Fruit fly (Drosophila melanogaster) whole organism, embryonic: ENCODE results near the gene CG43163.
A peak's percentile ranks its signal among the peaks of the same experiment; 100 is the strongest.

Experiments
- BtbVII ChIP-seq: fragments of 200-800 bp; sonication (Bioruptor generic); optimal IDR thresholded peaks from 3 replicates; lab custom pipeline; 2017; ENCODE audit warnings: missing biosample characterization, mild to moderate bottlenecking, missing genetic modification characterization
- Bteb2 ChIP-seq: fragments of 200-800 bp; sonication (Bioruptor generic); optimal IDR thresholded peaks from 2 replicates; lab custom pipeline; 2016; ENCODE audit warnings: missing biosample characterization, missing genetic modification characterization
- C15 ChIP-seq: fragments of 200-800 bp; sonication (Bioruptor generic); IDR thresholded peaks from 3 replicates; pipeline ENCODE4 v1.3.6; 2022; ENCODE audit warnings: missing biosample characterization, missing genetic modification characterization
- CG10147 ChIP-seq: fragments of 200-800 bp; sonication (Bioruptor generic); optimal IDR thresholded peaks from 2 replicates; lab custom pipeline; 2019; ENCODE audit warnings: missing biosample characterization, mild to moderate bottlenecking, missing genetic modification characterization, moderate library complexity
- CG10959 ChIP-seq: fragments of 200-800 bp; sonication (Bioruptor generic); IDR thresholded peaks from 2 replicates; pipeline ENCODE4 v1.3.6; 2022; ENCODE audit warnings: missing biosample characterization, missing genetic modification characterization
- CG11560 ChIP-seq: fragments of 200-800 bp; sonication (Bioruptor generic); IDR thresholded peaks from 3 replicates; pipeline ENCODE4 v1.3.6; 2022; ENCODE audit warnings: missing biosample characterization, missing genetic modification characterization
- CG12942 ChIP-seq: fragments of 200-800 bp; sonication (Bioruptor generic); optimal IDR thresholded peaks from 3 replicates; lab custom pipeline; 2016; ENCODE audit warnings: missing biosample characterization, missing genetic modification characterization
- CG15696 ChIP-seq: fragments of 200-800 bp; sonication (Bioruptor generic); optimal IDR thresholded peaks from 2 replicates; lab custom pipeline; 2019; ENCODE audit warnings: missing biosample characterization, mild to moderate bottlenecking, missing genetic modification characterization, moderate library complexity
- CG1647 ChIP-seq: fragments of 200-800 bp; sonication (Bioruptor generic); optimal IDR thresholded peaks from 3 replicates; lab custom pipeline; 2016; ENCODE audit warnings: missing biosample characterization, missing genetic modification characterization
- CG3838 ChIP-seq: fragments of 200-800 bp; sonication (Bioruptor generic); optimal IDR thresholded peaks from 3 replicates; lab custom pipeline; 2016; ENCODE audit warnings: missing biosample characterization, missing genetic modification characterization
- CG5953 ChIP-seq: fragments of 200-800 bp; sonication (Bioruptor generic); IDR thresholded peaks from 2 replicates; pipeline ENCODE4 v1.3.6; 2022; ENCODE audit warnings: missing biosample characterization, missing genetic modification characterization
- CG6272 ChIP-seq: fragments of 200-800 bp; sonication (Bioruptor generic); IDR thresholded peaks from 2 replicates; pipeline ENCODE4 v1.3.6; 2022; ENCODE audit warnings: missing biosample characterization, missing genetic modification characterization
- CG6689 ChIP-seq: fragments of 200-800 bp; sonication (Bioruptor generic); IDR thresholded peaks from 2 replicates; pipeline ENCODE4 v1.3.6; 2022; ENCODE audit warnings: missing biosample characterization, missing genetic modification characterization
- CG7372 ChIP-seq: fragments of 200-800 bp; sonication (Bioruptor generic); IDR thresholded peaks from 2 replicates; pipeline ENCODE4 v1.3.6; 2022; ENCODE audit warnings: missing biosample characterization, missing genetic modification characterization
- CG8089 ChIP-seq: fragments of 200-800 bp; sonication (Bioruptor generic); optimal IDR thresholded peaks from 3 replicates; lab custom pipeline; 2016; ENCODE audit warnings: missing biosample characterization, missing genetic modification characterization
- CG8290 ChIP-seq, 3 experiments: fragments of 200-800 bp; sonication (Bioruptor generic); optimal IDR thresholded peaks; 2 replicates each; lab custom pipeline; 2016 to 2019; ENCODE audit warnings: missing biosample characterization in 3 of 3, missing genetic modification characterization in 3 of 3, mild to moderate bottlenecking in 2 of 3, moderate library complexity in 1 of 3
- CG9932 ChIP-seq: fragments of 200-800 bp; sonication (Bioruptor generic); IDR thresholded peaks from 2 replicates; pipeline ENCODE4 v1.3.6; 2022; ENCODE audit warnings: missing biosample characterization, missing genetic modification characterization
- CoRest ChIP-seq: fragments of 200-800 bp; sonication (Bioruptor generic); optimal IDR thresholded peaks from 3 replicates; lab custom pipeline; 2018; ENCODE audit warnings: missing biosample characterization, mild to moderate bottlenecking, missing genetic modification characterization, moderate library complexity
- Dad ChIP-seq: fragments of 200-800 bp; sonication (Bioruptor generic); optimal IDR thresholded peaks from 3 replicates; lab custom pipeline; 2016; ENCODE audit warnings: missing biosample characterization, missing genetic modification characterization
- Dll ChIP-seq: fragments of 200-800 bp; sonication (Bioruptor generic); IDR thresholded peaks from 4 replicates; pipeline ENCODE4 v1.3.6; 2022; ENCODE audit warnings: missing biosample characterization, missing genetic modification characterization; ENCODE audit not compliant: partially characterized antibody
- H15 ChIP-seq: fragments of 200-800 bp; sonication (Bioruptor generic); IDR thresholded peaks from 3 replicates; pipeline ENCODE4 v1.3.6; 2022; ENCODE audit warnings: missing biosample characterization, missing genetic modification characterization
- HHEX ChIP-seq: fragments of 200-800 bp; sonication (Bioruptor generic); optimal IDR thresholded peaks from 3 replicates; lab custom pipeline; 2017; ENCODE audit warnings: missing biosample characterization, mild to moderate bottlenecking, missing genetic modification characterization, missing genetic modification reagents
- HLH4C ChIP-seq: fragments of 200-800 bp; sonication (Bioruptor generic); IDR thresholded peaks from 3 replicates; pipeline ENCODE4 v1.3.6; 2022; ENCODE audit warnings: missing biosample characterization, missing genetic modification characterization; ENCODE audit not compliant: partially characterized antibody
- Hr78 ChIP-seq, 2 experiments: fragments of 200-800 bp in 1 of 2; fragments of >200 bp in 1 of 2; sonication (Bioruptor generic) in 1 of 2; optimal IDR thresholded peaks; 2 replicates each; lab custom pipeline; 2017 to 2019; ENCODE audit warnings: missing biosample characterization in 2 of 2, missing genetic modification characterization in 2 of 2, mild to moderate bottlenecking in 1 of 2, moderate library complexity in 1 of 2
- Hsf ChIP-seq: fragments of 200-800 bp; sonication (Bioruptor generic); optimal IDR thresholded peaks from 3 replicates; lab custom pipeline; 2016; ENCODE audit warnings: missing biosample characterization, missing genetic modification characterization
- MESR4 ChIP-seq: fragments of 200-800 bp; sonication (Bioruptor generic); optimal IDR thresholded peaks from 2 replicates; lab custom pipeline; 2018; ENCODE audit warnings: missing biosample characterization, mild to moderate bottlenecking, missing genetic modification characterization, moderate library complexity
- NFAT ChIP-seq: fragments of 200-800 bp; sonication (Bioruptor generic); IDR thresholded peaks from 2 replicates; pipeline ENCODE4 v1.3.6; 2022; ENCODE audit warnings: missing biosample characterization, missing genetic modification characterization
- Neu2 ChIP-seq: fragments of 200-800 bp; sonication (Bioruptor generic); optimal IDR thresholded peaks from 3 replicates; lab custom pipeline; 2016; ENCODE audit warnings: missing biosample characterization, missing genetic modification characterization, borderline replicate concordance
- Side ChIP-seq: fragments of 200-800 bp; sonication (Bioruptor generic); optimal IDR thresholded peaks from 2 replicates; lab custom pipeline; 2016; ENCODE audit warnings: missing biosample characterization, missing genetic modification characterization
- TFAM ChIP-seq: fragments of 200-800 bp; sonication (Bioruptor generic); optimal IDR thresholded peaks from 2 replicates; lab custom pipeline; 2017; ENCODE audit warnings: missing biosample characterization, missing genetic modification characterization, inconsistent platforms
- Trl ChIP-seq, 3 experiments: fragments of >200 bp in 2 of 3; fragments of 200-800 bp in 1 of 3; sonication (Bioruptor generic) in 1 of 3; optimal IDR thresholded peaks; 2 replicates in 1 of 3; 3 replicates in 2 of 3; lab custom pipeline; 2016 to 2017; ENCODE audit warnings: missing biosample characterization in 1 of 3, missing genetic modification characterization in 1 of 3
- ac ChIP-seq: fragments of 200-800 bp; sonication (Bioruptor generic); optimal IDR thresholded peaks from 3 replicates; lab custom pipeline; 2017; ENCODE audit warnings: missing biosample characterization, mild to moderate bottlenecking, missing genetic modification characterization
- ash1 ChIP-seq: fragments of 200-800 bp; sonication (Bioruptor generic); optimal IDR thresholded peaks from 2 replicates; lab custom pipeline; 2018; ENCODE audit warnings: missing biosample characterization, mild to moderate bottlenecking, missing genetic modification characterization
- croc ChIP-seq: fragments of 200-800 bp; sonication (Bioruptor generic); conservative IDR thresholded peaks from 3 replicates; pipeline ENCODE4 v1.3.6; 2022; ENCODE audit warnings: missing biosample characterization, missing genetic modification characterization
- disco-r ChIP-seq: fragments of 200-800 bp; sonication (Bioruptor generic); optimal IDR thresholded peaks from 2 replicates; lab custom pipeline; 2016; ENCODE audit warnings: missing biosample characterization, missing genetic modification characterization
- dm ChIP-seq: fragments of 200-800 bp; sonication (Bioruptor generic); optimal IDR thresholded peaks from 3 replicates; lab custom pipeline; 2016; ENCODE audit warnings: missing biosample characterization, missing genetic modification characterization
- dpn ChIP-seq, 2 experiments: fragments of 200-800 bp; sonication (Bioruptor generic); optimal IDR thresholded peaks; 3 replicates each; lab custom pipeline; 2016; ENCODE audit warnings: missing biosample characterization in 2 of 2, missing genetic modification characterization in 2 of 2
- ewg ChIP-seq: fragments of 200-800 bp; sonication (Bioruptor generic); optimal IDR thresholded peaks from 3 replicates; lab custom pipeline; 2017; ENCODE audit warnings: mild to moderate bottlenecking, missing biosample characterization, missing genetic modification reagents, missing genetic modification characterization
- gfzf ChIP-seq: fragments of 200-800 bp; sonication (Bioruptor generic); optimal IDR thresholded peaks from 2 replicates; lab custom pipeline; 2016; ENCODE audit warnings: missing biosample characterization, mild to moderate bottlenecking, missing genetic modification characterization, moderate library complexity
- hbn ChIP-seq: fragments of 200-800 bp; sonication (Bioruptor generic); IDR thresholded peaks from 2 replicates; pipeline ENCODE4 v1.3.6; 2022; ENCODE audit warnings: missing biosample characterization, missing genetic modification characterization; ENCODE audit not compliant: partially characterized antibody
- klu ChIP-seq: fragments of 200-800 bp; sonication (Bioruptor generic); IDR thresholded peaks from 2 replicates; pipeline ENCODE4 v1.3.6; 2022; ENCODE audit warnings: missing biosample characterization, missing genetic modification characterization
- nerfin-2 ChIP-seq: fragments of 200-800 bp; sonication (Bioruptor generic); IDR thresholded peaks from 2 replicates; pipeline ENCODE4 v1.3.6; 2022; ENCODE audit warnings: missing biosample characterization, missing genetic modification characterization; ENCODE audit not compliant: partially characterized antibody
- otp ChIP-seq: fragments of 200-800 bp; sonication (Bioruptor generic); IDR thresholded peaks from 3 replicates; pipeline ENCODE4, ENCODE4 v1.3.6; 2022; ENCODE audit warnings: missing biosample characterization, missing genetic modification characterization
- pfk ChIP-seq: fragments of 200-800 bp; sonication (Bioruptor generic); optimal IDR thresholded peaks from 2 replicates; lab custom pipeline; 2018; ENCODE audit warnings: missing biosample characterization, mild to moderate bottlenecking, missing genetic modification characterization, moderate library complexity
- pzg ChIP-seq: fragments of 200-800 bp; sonication (Bioruptor generic); optimal IDR thresholded peaks from 3 replicates; lab custom pipeline; 2018; ENCODE audit warnings: missing biosample characterization, mild to moderate bottlenecking, missing genetic modification characterization, moderate library complexity
- rib ChIP-seq: fragments of 200-800 bp; sonication (Bioruptor generic); IDR thresholded peaks from 2 replicates; pipeline ENCODE4 v1.3.6; 2022; ENCODE audit warnings: missing biosample characterization, missing genetic modification characterization
- sens ChIP-seq: fragments of 200-800 bp; sonication (Bioruptor generic); peaks from one replicate; lab custom pipeline; 2016; ENCODE audit warnings: missing biosample characterization, missing genetic modification characterization
- shn ChIP-seq: fragments of 200-800 bp; sonication (Bioruptor generic); optimal IDR thresholded peaks from 3 replicates; lab custom pipeline; 2016; ENCODE audit warnings: missing biosample characterization, missing genetic modification characterization
- slp2 ChIP-seq: fragments of 200-800 bp; sonication (Bioruptor generic); optimal IDR thresholded peaks from 2 replicates; lab custom pipeline; 2016; ENCODE audit warnings: missing biosample characterization, missing genetic modification characterization
- sug ChIP-seq: fragments of 200-800 bp; optimal IDR thresholded peaks from 2 replicates; lab custom pipeline; 2019; ENCODE audit warnings: missing biosample characterization, mild to moderate bottlenecking, missing genetic modification characterization, moderate library complexity
- tx ChIP-seq: fragments of 200-800 bp; sonication (Bioruptor generic); optimal IDR thresholded peaks from 2 replicates; lab custom pipeline; 2016; ENCODE audit warnings: missing biosample characterization, missing genetic modification characterization

CG43163 gene

DNA sequence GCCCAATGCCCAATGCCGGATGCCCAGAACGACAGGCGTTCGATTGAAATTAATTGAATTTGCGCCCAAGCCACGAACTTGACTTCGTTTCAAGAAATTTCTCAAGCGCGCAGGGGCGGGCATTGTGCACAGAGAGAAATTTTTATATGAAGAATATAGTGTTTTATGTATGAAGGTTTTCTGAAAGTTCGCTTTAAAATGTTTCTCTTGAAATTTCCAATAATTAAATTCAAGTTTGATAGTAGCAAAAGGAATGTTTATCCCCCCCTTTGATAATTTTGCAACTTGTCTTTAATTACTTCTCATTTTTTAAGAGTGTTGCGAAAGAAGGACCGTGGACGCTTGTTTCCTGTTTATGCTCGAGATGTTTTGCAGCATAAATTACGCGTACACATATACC, 36.9 kb upstream of the CG43163 start (continued):
- TF ChIP-seq MESR4 (GFP tag; lab: Kevin White, UChicago) (no peak), nerfin-2 (GFP tag; lab: Robert Waterston, UW) (no peak), dpn (GFP tag; optimal IDR thresholded peaks at IDR 0.05; lab: Kevin White, UChicago) (peak in 1 of 2 experiments; percentile 0), pzg (GFP tag; lab: Kevin White, UChicago) (no peak), shn (GFP tag; lab: Kevin White, UChicago) (no peak), Trl (optimal IDR thresholded peaks at IDR 0.05; lab: Kevin White, UChicago) (no peak), Trl (GFP tag; optimal IDR thresholded peaks at IDR 0.05; lab: Kevin White, UChicago) (no peak), pfk (GFP tag; lab: Kevin White, UChicago) (no peak), CG9932 (no peak), rib (GFP tag; lab: Robert Waterston, UW) (no peak), Dad (GFP tag; lab: Kevin White, UChicago) (no peak), klu (no peak), sens (GFP tag; lab: Kevin White, UChicago) (peak; percentile 86), BtbVII (GFP tag; lab: Kevin White, UChicago) (no peak), dm (GFP tag; lab: Kevin White, UChicago) (no peak), HLH4C (no peak), ewg (GFP tag; lab: Kevin White, UChicago) (no peak), CG10959 (GFP tag; lab: Robert Waterston, UW) (no peak), ash1 (GFP tag; lab: Kevin White, UChicago) (no peak), Neu2 (GFP tag; lab: Kevin White, UChicago) (no peak), otp (GFP tag; lab: Robert Waterston, UW) (no peak), CG1647 (GFP tag; lab: Kevin White, UChicago) (no peak), CG3838 (no peak), CG6689 (no peak), CoRest (peak; percentile 5), gfzf (no peak), ac (GFP tag; lab: Kevin White, UChicago) (no peak), CG10147 (GFP tag; lab: Kevin White, UChicago) (no peak), CG6272 (GFP tag; lab: Robert Waterston, UW) (no peak), CG12942 (GFP tag; lab: Kevin White, UChicago) (no peak), H15 (GFP tag; lab: Robert Waterston, UW) (no peak), CG7372 (GFP tag; lab: Robert Waterston, UW) (no peak), hbn (GFP tag; lab: Robert Waterston, UW) (no peak), CG5953 (GFP tag; lab: Robert Waterston, UW) (no peak), disco-r (GFP tag; lab: Kevin White, UChicago) (no peak), Dll (GFP tag; lab: Robert Waterston, UW) (no peak), C15 (no peak), NFAT (no peak), slp2 (no peak), CG8089 (no peak), CG15696 (no peak), sug (no peak), CG11560 (no peak), HHEX (GFP tag; lab: Kevin White, UChicago) (no peak), TFAM (GFP tag; lab: Kevin White, UChicago) (no peak), Hr78 (GFP tag; optimal IDR thresholded peaks at IDR 0.05; lab: Kevin White, UChicago) (no peak), tx (GFP tag; lab: Kevin White, UChicago) (no peak), Hsf (GFP tag; lab: Kevin White, UChicago) (no peak), CG8290 (GFP tag; optimal IDR thresholded peaks at IDR 0.05; lab: Kevin White, UChicago) (no peak), CG8290 (tag; optimal IDR thresholded peaks at IDR 0.05; lab: Kevin White, UChicago) (no peak), Bteb2 (GFP tag; lab: Kevin White, UChicago) (no peak), croc (GFP tag; lab: Robert Waterston, UW) (no peak; the same call in 2 of the 3 replicates), Side (GFP tag; lab: Kevin White, UChicago) (no peak)
